Worm (Caenorhabditis elegans) whole organism, dauer: ENCODE results near the gene F58D12.1.
"Not testable (repeated sequence)": the region's sequence is repeated elsewhere in the genome, so short reads cannot be mapped to it uniquely, and the experiment has no call there.

ENCODE experiments used
- unc-62 ChIP-seq: sonication (generic microtip); optimal IDR thresholded peaks from 2 replicates; lab custom pipeline; 2017; ENCODE audit warnings: missing biosample characterization, missing genetic modification reagents, missing genetic modification characterization

Gene F58D12.1

ce11 chrV:14049274-14049673 is at the start of gene F58D12.1:
TSS of gene F58D12.1 (plus strand) at chrV:14049574.
- not testable (repeated sequence) for TF ChIP-seq unc-62 (GFP tag; lab: Kevin White, UChicago)

ce11 chrV:14001929-14002328 is 47.4 kb upstream of the F58D12.1 start:
- no peak for TF ChIP-seq unc-62 (GFP tag; lab: Kevin White, UChicago)

- TF ChIP-seq unc-62 (GFP tag; lab: Kevin White, UChicago) = no peak
These were observed 47.0 kb upstream of the F58D12.1 start for ce11 chrV:14002402-14002801.

- no peak for TF ChIP-seq unc-62 (GFP tag; lab: Kevin White, UChicago)
These were observed 45.7 kb upstream of the F58D12.1 start for ce11 chrV:14003587-14004156.

DNA sequence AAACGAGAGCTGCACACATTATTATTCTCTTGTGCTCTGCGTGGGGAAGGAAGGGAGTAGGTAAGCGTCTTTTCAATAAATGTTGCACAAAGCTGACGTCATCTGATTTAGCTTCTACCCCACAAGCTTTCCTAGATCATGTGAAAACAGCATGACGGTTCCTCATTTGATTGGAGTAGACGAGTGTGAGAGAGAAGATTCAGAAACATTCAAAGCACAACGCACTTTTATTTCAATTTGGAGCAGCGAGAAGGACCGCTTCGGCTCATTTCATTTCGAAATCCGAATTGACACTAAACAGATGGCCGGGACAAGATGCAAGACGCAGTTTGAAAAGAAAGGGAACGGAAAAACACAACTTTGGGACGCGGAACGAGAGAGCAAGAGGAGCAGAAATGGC is 45.0 kb upstream of the F58D12.1 start:
- no peak for TF ChIP-seq unc-62 (GFP tag; lab: Kevin White, UChicago)

- no peak for TF ChIP-seq unc-62 (GFP tag; lab: Kevin White, UChicago)
These were observed 43.6 kb upstream of the F58D12.1 start, which contains the start of gene ric-7 for ce11 chrV:14005812-14006211. TSS of gene ric-7 (minus strand) at chrV:14005912.

DNA sequence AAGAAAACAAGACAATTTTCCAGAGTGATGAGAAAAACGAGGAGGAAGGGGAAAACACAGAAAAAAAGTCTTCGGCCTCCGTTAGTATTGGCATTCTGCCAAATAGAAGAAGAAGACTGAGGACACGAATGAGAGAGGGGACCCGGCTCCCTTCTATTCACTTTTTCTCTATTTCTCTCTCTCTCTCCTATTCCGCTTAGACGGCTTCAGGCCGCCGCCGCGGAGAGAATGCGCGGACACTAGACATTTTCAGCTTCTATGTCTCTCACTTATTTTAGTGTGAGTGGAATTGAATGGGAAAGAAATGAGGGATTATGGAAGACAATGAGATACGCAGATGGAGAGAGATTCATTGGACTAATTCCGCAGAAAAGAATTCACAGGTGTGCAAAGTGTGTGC is 42.6 kb upstream of the F58D12.1 start:
- no peak for TF ChIP-seq unc-62 (GFP tag; lab: Kevin White, UChicago)

- TF ChIP-seq unc-62 (GFP tag; lab: Kevin White, UChicago) = no peak
These were observed 41.0 kb upstream of the F58D12.1 start for ce11 chrV:14008353-14008859.

DNA sequence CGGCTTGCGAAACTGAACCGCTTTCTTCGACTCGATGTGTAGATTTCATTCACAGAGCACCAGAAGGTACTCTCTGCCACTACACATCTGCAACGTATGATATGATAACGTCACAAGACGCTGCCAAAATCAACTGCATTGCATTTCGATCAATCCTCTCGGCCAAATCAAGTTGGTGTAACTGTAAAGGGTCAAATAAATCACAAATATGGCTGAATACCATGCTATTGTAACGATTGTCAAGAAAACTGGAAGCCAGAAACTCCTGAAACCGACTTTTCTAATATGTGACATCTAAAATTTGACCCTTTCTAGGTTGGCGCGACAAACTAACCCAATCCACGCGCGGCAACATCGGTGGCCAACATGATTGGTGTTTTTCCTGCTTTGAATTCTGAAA is 39.4 kb upstream of the F58D12.1 start:
- no peak for TF ChIP-seq unc-62 (GFP tag; lab: Kevin White, UChicago)

- no peak for TF ChIP-seq unc-62 (GFP tag; lab: Kevin White, UChicago)
These were observed 37.9 kb upstream of the F58D12.1 start for ce11 chrV:14011427-14011826.

DNA sequence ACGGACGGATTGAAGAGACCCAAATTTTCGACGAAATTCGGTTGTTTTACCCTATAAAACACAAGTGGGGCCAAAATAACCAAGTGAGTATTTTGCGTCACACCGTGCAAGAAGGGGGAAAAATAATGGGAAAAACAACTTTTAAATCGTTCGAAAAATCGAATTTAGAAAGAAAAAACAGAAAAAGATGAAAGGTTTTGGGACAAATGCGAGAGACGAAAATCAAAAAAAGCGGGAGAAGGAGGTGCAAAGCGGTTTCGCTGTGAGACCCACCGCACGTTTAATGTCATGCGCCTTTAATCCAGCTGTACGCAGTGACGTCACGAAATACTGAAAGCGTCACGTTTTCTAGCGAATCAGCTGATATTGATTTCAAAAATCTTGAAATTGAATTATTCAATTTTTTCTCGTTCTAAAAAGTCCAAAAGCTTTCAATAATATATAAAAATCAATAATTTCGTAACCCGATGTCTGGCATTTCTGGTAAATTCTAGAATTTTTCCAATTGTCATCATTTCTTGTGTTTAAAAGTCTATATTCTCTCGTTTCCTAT is 37.3 kb upstream of the F58D12.1 start, which contains the start of the genes ddx-17 and aip-1:
Gene ddx-17 (minus strand): TSS at position 51 of the 553 bp plus-strand sequence.
Gene aip-1 (plus strand): TSS at position 332 of the 553 bp plus-strand sequence.
- TF ChIP-seq unc-62 (GFP tag; lab: Kevin White, UChicago) = no peak

- TF ChIP-seq unc-62 (GFP tag; lab: Kevin White, UChicago) = no peak
These were observed 35.7 kb upstream of the F58D12.1 start for ce11 chrV:14013638-14014037.

DNA sequence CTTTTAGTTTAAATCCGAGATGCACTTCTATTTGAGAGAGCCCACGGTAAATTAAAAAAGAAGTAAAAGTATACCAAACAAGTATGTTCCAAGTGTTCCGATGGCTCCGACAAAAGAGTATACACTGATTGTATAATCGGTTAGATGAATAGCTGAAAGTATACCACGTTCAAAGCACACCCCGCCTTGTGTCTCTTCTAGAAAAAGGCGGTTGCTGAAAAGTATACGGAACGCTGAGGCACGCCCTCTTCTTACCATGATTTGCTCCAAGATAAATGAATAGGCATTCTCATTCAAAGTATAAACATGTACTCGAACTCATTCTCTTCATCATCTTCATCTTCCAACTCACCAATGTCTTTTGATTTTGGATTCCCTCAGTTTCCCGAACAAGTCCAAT is 35.0 kb upstream of the F58D12.1 start, which contains the start of gene end-3:
Gene end-3 (plus strand): TSS at position 301 of the 400 bp plus-strand sequence.
- no peak for TF ChIP-seq unc-62 (GFP tag; lab: Kevin White, UChicago)

DNA sequence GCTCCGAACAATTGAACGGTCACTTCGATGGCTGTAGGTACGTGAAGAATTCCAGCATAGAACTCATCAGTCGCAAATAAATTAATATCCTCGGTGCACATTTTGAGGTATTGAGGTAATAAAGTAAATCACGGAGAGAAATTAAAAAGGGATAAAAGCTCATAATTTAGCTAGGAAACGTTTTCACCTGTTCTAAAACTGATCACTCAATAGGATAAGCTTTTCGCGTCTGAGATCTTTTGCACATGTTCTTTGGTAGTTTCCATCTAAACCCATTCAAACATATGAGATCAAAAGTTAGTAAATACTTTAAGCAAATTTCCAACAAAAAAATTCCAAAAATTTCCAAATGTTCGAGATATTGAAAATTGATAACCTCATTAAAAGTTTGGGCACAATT is 31.9 kb upstream of the F58D12.1 start, which contains the start of gene srh-308:
Gene srh-308 (minus strand): TSS at position 101 of the 400 bp plus-strand sequence.
- TF ChIP-seq unc-62 (GFP tag; lab: Kevin White, UChicago) = no peak

ce11 chrV:14018640-14019039 is 30.7 kb upstream of the F58D12.1 start, which contains the start of the genes mtl-2 and T08G5.1:
TSS of gene mtl-2 (minus strand) at chrV:14018673.
TSS of gene T08G5.1 (plus strand) at chrV:14018766.
- TF ChIP-seq unc-62 (GFP tag; lab: Kevin White, UChicago) = no peak

DNA sequence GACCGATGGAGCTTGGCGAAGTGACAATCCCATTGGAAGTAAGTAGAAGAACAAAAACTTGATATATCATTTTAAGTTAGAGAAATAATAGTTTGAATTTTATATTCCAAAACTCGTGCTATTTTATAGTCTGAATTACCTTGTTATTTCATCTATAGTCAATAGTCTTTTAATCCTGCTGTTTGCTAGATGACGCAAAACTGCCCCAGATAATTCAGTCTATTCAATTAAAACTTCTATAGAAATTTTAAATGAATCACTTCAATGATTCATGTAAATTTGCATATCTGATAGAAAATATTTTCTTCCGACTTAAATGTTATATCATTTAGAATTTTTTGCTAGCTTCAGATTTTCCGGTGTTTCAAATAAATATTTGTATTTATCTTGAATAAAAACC is 26.3 kb upstream of the F58D12.1 start, which contains the start of gene T08G5.15:
Gene T08G5.15 (minus strand): TSS at position 101 of the 400 bp plus-strand sequence.
- TF ChIP-seq unc-62 (GFP tag; lab: Kevin White, UChicago) = no peak
